Fruit fly (Drosophila melanogaster) whole organism, embryonic: ENCODE results near the gene RAF2.

Experiments
- Atf6 ChIP-seq: fragments of 200-800 bp; sonication (Bioruptor generic); IDR thresholded peaks from 2 replicates; pipeline ENCODE4 v1.3.6; 2022; ENCODE audit warnings: missing biosample characterization, missing genetic modification characterization
- CG11093 ChIP-seq: fragments of 200-800 bp; sonication (Bioruptor generic); IDR thresholded peaks from 3 replicates; pipeline ENCODE4 v1.3.6; 2022; ENCODE audit warnings: missing biosample characterization, missing genetic modification characterization
- CG11247 ChIP-seq: fragments of 200-800 bp; sonication (Bioruptor generic); IDR thresholded peaks from 2 replicates; pipeline ENCODE4 v1.3.6; 2022; ENCODE audit warnings: missing biosample characterization, missing genetic modification characterization
- CG11695 ChIP-seq: fragments of 200-800 bp; sonication (Bioruptor generic); IDR thresholded peaks from 3 replicates; pipeline ENCODE4 v1.3.6; 2022; ENCODE audit warnings: missing biosample characterization, missing genetic modification characterization
- CG11723 ChIP-seq: fragments of 200-800 bp; sonication (Bioruptor generic); optimal IDR thresholded peaks from 2 replicates; lab custom pipeline; 2017; ENCODE audit warnings: missing biosample characterization, mild to moderate bottlenecking, missing genetic modification characterization
- CG12299 ChIP-seq: fragments of 200-800 bp; sonication (Bioruptor generic); optimal IDR thresholded peaks from 2 replicates; lab custom pipeline; 2018; ENCODE audit warnings: missing biosample characterization, mild to moderate bottlenecking, missing genetic modification characterization
- CG13123 ChIP-seq: fragments of 200-800 bp; sonication (Bioruptor generic); optimal IDR thresholded peaks from 2 replicates; lab custom pipeline; 2016; ENCODE audit warnings: missing biosample characterization, missing genetic modification characterization
- CG14050 ChIP-seq: fragments of 200-800 bp; sonication (Bioruptor generic); IDR thresholded peaks from 3 replicates; pipeline ENCODE4 v1.3.6; 2022; ENCODE audit warnings: missing biosample characterization, missing genetic modification characterization
- CG14965 ChIP-seq: fragments of 200-800 bp; sonication (Bioruptor generic); optimal IDR thresholded peaks from 2 replicates; lab custom pipeline; 2016; ENCODE audit warnings: missing biosample characterization, missing genetic modification characterization, borderline replicate concordance
- CG17829 ChIP-seq: fragments of 200-800 bp; optimal IDR thresholded peaks from 2 replicates; lab custom pipeline; 2019; ENCODE audit warnings: missing biosample characterization, mild to moderate bottlenecking, missing genetic modification characterization, moderate library complexity
- CG18262 ChIP-seq: fragments of 200-800 bp; optimal IDR thresholded peaks from 3 replicates; lab custom pipeline; 2019; ENCODE audit warnings: missing biosample characterization, mild to moderate bottlenecking, missing genetic modification characterization, moderate library complexity
- CG18599 ChIP-seq: fragments of 200-800 bp; sonication (Bioruptor generic); optimal IDR thresholded peaks from 3 replicates; lab custom pipeline; 2017; ENCODE audit warnings: missing biosample characterization, missing genetic modification characterization, mild to moderate bottlenecking, moderate library complexity, missing genetic modification reagents
- CG34422 ChIP-seq: fragments of 200-800 bp; sonication (Bioruptor generic); IDR thresholded peaks from 3 replicates; pipeline ENCODE4 v1.3.6; 2022; ENCODE audit warnings: missing biosample characterization, missing genetic modification characterization
- CG6254 ChIP-seq: fragments of 200-800 bp; sonication (Bioruptor generic); optimal IDR thresholded peaks from 3 replicates; lab custom pipeline; 2017; ENCODE audit warnings: mild to moderate bottlenecking, missing biosample characterization, missing genetic modification reagents, missing genetic modification characterization
- CG6272 ChIP-seq: fragments of 200-800 bp; sonication (Bioruptor generic); IDR thresholded peaks from 2 replicates; pipeline ENCODE4 v1.3.6; 2022; ENCODE audit warnings: missing biosample characterization, missing genetic modification characterization
- CG6654 ChIP-seq: fragments of 200-800 bp; sonication (Bioruptor generic); optimal IDR thresholded peaks from 2 replicates; lab custom pipeline; 2017; ENCODE audit warnings: missing biosample characterization, mild to moderate bottlenecking, missing genetic modification characterization
- CG7357 ChIP-seq: fragments of 200-800 bp; sonication (Bioruptor generic); IDR thresholded peaks from 3 replicates; pipeline ENCODE4 v1.3.6; 2022; ENCODE audit warnings: missing biosample characterization, missing genetic modification characterization
- CG8359 ChIP-seq: fragments of 200-800 bp; sonication (Bioruptor generic); optimal IDR thresholded peaks from 2 replicates; lab custom pipeline; 2017; ENCODE audit warnings: missing biosample characterization, mild to moderate bottlenecking, missing genetic modification characterization, borderline replicate concordance
- CG9727 ChIP-seq: fragments of 200-800 bp; sonication (Bioruptor generic); optimal IDR thresholded peaks from 3 replicates; lab custom pipeline; 2017; ENCODE audit warnings: missing biosample characterization, mild to moderate bottlenecking, missing genetic modification characterization
- CoRest ChIP-seq: fragments of 200-800 bp; sonication (Bioruptor generic); optimal IDR thresholded peaks from 3 replicates; lab custom pipeline; 2018; ENCODE audit warnings: missing biosample characterization, mild to moderate bottlenecking, missing genetic modification characterization, moderate library complexity
- D ChIP-seq, 2 experiments: fragments of 200-800 bp in 1 of 2; fragments of >200 bp in 1 of 2; sonication (Bioruptor generic) in 1 of 2; optimal IDR thresholded peaks; 2 replicates in 1 of 2; 3 replicates in 1 of 2; lab custom pipeline; 2017; ENCODE audit warnings: mild to moderate bottlenecking in 1 of 2, missing biosample characterization in 1 of 2, missing genetic modification characterization in 1 of 2, missing genetic modification reagents in 1 of 2
- Drgx ChIP-seq: fragments of 200-800 bp; sonication (Bioruptor generic); IDR thresholded peaks from 2 replicates; pipeline ENCODE4 v1.3.6; 2022; ENCODE audit warnings: missing biosample characterization, missing genetic modification characterization
- Ets65A ChIP-seq: fragments of 200-800 bp; sonication (Bioruptor generic); peaks from one replicate; lab custom pipeline; 2016; ENCODE audit warnings: missing biosample characterization, missing genetic modification characterization
- GATAe ChIP-seq: fragments of 200-800 bp; sonication (Bioruptor generic); conservative IDR thresholded peaks from 2 replicates; pipeline ENCODE4 v1.3.6; 2022; ENCODE audit warnings: missing biosample characterization, missing genetic modification characterization
- Hr51 ChIP-seq, 2 experiments: fragments of 200-800 bp; sonication (Bioruptor generic); optimal IDR thresholded peaks; 2 replicates in 1 of 2; 3 replicates in 1 of 2; lab custom pipeline; 2016 to 2018; ENCODE audit warnings: missing biosample characterization in 2 of 2, missing genetic modification characterization in 2 of 2, mild to moderate bottlenecking in 1 of 2, moderate library complexity in 1 of 2
- MESR4 ChIP-seq: fragments of 200-800 bp; sonication (Bioruptor generic); optimal IDR thresholded peaks from 2 replicates; lab custom pipeline; 2018; ENCODE audit warnings: missing biosample characterization, mild to moderate bottlenecking, missing genetic modification characterization, moderate library complexity
- NC2α ChIP-seq: fragments of 200-800 bp; sonication (Bioruptor generic); optimal IDR thresholded peaks from 2 replicates; lab custom pipeline; 2016; ENCODE audit warnings: missing biosample characterization, missing genetic modification characterization
- Oaz ChIP-seq: fragments of 200-800 bp; sonication (Bioruptor generic); IDR thresholded peaks from 2 replicates; pipeline ENCODE4 v1.3.6; 2022; ENCODE audit warnings: missing biosample characterization, missing genetic modification characterization
- dan ChIP-seq: fragments of 200-800 bp; sonication (Bioruptor generic); IDR thresholded peaks from 2 replicates; pipeline ENCODE4 v1.3.6; 2022; ENCODE audit warnings: missing biosample characterization, missing genetic modification characterization
- dmrt99B ChIP-seq: fragments of 200-800 bp; sonication (Bioruptor generic); optimal IDR thresholded peaks from 2 replicates; lab custom pipeline; 2018; ENCODE audit warnings: missing biosample characterization, mild to moderate bottlenecking, missing genetic modification characterization, moderate library complexity
- dpn ChIP-seq, 2 experiments: fragments of 200-800 bp; sonication (Bioruptor generic); optimal IDR thresholded peaks; 3 replicates each; lab custom pipeline; 2016; ENCODE audit warnings: missing biosample characterization in 2 of 2, missing genetic modification characterization in 2 of 2
- fd3F ChIP-seq: fragments of 200-800 bp; sonication (Bioruptor generic); optimal IDR thresholded peaks from 2 replicates; lab custom pipeline; 2018; ENCODE audit warnings: missing biosample characterization, mild to moderate bottlenecking, missing genetic modification characterization, moderate library complexity
- fru ChIP-seq: fragments of >200 bp; optimal IDR thresholded peaks from 2 replicates; lab custom pipeline; 2017
- ftz-f1 ChIP-seq: fragments of 200-800 bp; sonication (Bioruptor generic); optimal IDR thresholded peaks from 2 replicates; lab custom pipeline; 2016; ENCODE audit warnings: missing biosample characterization, missing genetic modification characterization
- gfzf ChIP-seq: fragments of 200-800 bp; sonication (Bioruptor generic); optimal IDR thresholded peaks from 2 replicates; lab custom pipeline; 2016; ENCODE audit warnings: missing biosample characterization, mild to moderate bottlenecking, missing genetic modification characterization, moderate library complexity
- grn ChIP-seq: fragments of 200-800 bp; sonication (Bioruptor generic); optimal IDR thresholded peaks from 3 replicates; lab custom pipeline; 2017; ENCODE audit warnings: missing biosample characterization, missing genetic modification characterization
- ham ChIP-seq: fragments of 200-800 bp; sonication (Bioruptor generic); IDR thresholded peaks from 2 replicates; pipeline ENCODE4 v1.3.6; 2022; ENCODE audit warnings: missing biosample characterization, missing genetic modification characterization
- ind ChIP-seq: fragments of 200-800 bp; sonication (Bioruptor generic); optimal IDR thresholded peaks from 3 replicates; lab custom pipeline; 2016; ENCODE audit warnings: missing biosample characterization, missing genetic modification characterization
- kni ChIP-seq: fragments of 200-800 bp; sonication (Bioruptor generic); optimal IDR thresholded peaks from 3 replicates; lab custom pipeline; 2017; ENCODE audit warnings: mild to moderate bottlenecking, missing biosample characterization, missing genetic modification reagents, missing genetic modification characterization
- knrl ChIP-seq: fragments of 200-800 bp; sonication (Bioruptor generic); IDR thresholded peaks from 3 replicates; pipeline ENCODE4 v1.3.6; 2022; ENCODE audit warnings: missing biosample characterization, missing genetic modification characterization; ENCODE audit not compliant: partially characterized antibody
- lmd ChIP-seq: fragments of 200-800 bp; sonication (Bioruptor generic); IDR thresholded peaks from 2 replicates; pipeline ENCODE4 v1.3.6; 2022; ENCODE audit warnings: missing biosample characterization, missing genetic modification characterization
- maf-S ChIP-seq: fragments of 200-800 bp; sonication (Bioruptor generic); optimal IDR thresholded peaks from 2 replicates; lab custom pipeline; 2016; ENCODE audit warnings: missing biosample characterization, missing genetic modification characterization
- mirr ChIP-seq: fragments of 200-800 bp; sonication (Bioruptor generic); optimal IDR thresholded peaks from 3 replicates; lab custom pipeline; 2018; ENCODE audit warnings: missing biosample characterization, mild to moderate bottlenecking, missing genetic modification characterization
- nmo ChIP-seq: fragments of 200-800 bp; sonication (Bioruptor generic); optimal IDR thresholded peaks from 2 replicates; lab custom pipeline; 2018; ENCODE audit warnings: missing biosample characterization, mild to moderate bottlenecking, missing genetic modification characterization, moderate library complexity
- nom ChIP-seq: fragments of 200-800 bp; sonication (Bioruptor generic); optimal IDR thresholded peaks from 2 replicates; lab custom pipeline; 2017; ENCODE audit warnings: missing biosample characterization, missing genetic modification characterization, mild to moderate bottlenecking, moderate library complexity, missing genetic modification reagents
- pfk ChIP-seq: fragments of 200-800 bp; sonication (Bioruptor generic); optimal IDR thresholded peaks from 2 replicates; lab custom pipeline; 2018; ENCODE audit warnings: missing biosample characterization, mild to moderate bottlenecking, missing genetic modification characterization, moderate library complexity
- pum ChIP-seq: fragments of 200-800 bp; sonication (Bioruptor generic); optimal IDR thresholded peaks from 2 replicates; lab custom pipeline; 2016; ENCODE audit warnings: missing biosample characterization, missing genetic modification characterization
- sd ChIP-seq: fragments of 200-800 bp; sonication (Bioruptor generic); optimal IDR thresholded peaks from 3 replicates; lab custom pipeline; 2018; ENCODE audit warnings: missing biosample characterization, mild to moderate bottlenecking, missing genetic modification characterization, moderate library complexity
- sens ChIP-seq: fragments of 200-800 bp; sonication (Bioruptor generic); peaks from one replicate; lab custom pipeline; 2016; ENCODE audit warnings: missing biosample characterization, missing genetic modification characterization
- unpg ChIP-seq: fragments of 200-800 bp; sonication (Bioruptor generic); optimal IDR thresholded peaks from 3 replicates; lab custom pipeline; 2018; ENCODE audit warnings: missing biosample characterization, mild to moderate bottlenecking, missing genetic modification characterization, moderate library complexity
- zf30C ChIP-seq: fragments of 200-800 bp; sonication (Bioruptor generic); optimal IDR thresholded peaks from 3 replicates; lab custom pipeline; 2018; ENCODE audit warnings: missing biosample characterization, mild to moderate bottlenecking, missing genetic modification characterization

RAF2 gene

dm6 chr3L:16384145-16384705 lies 1.9 kb upstream of the RAF2 start (continued):
- TF ChIP-seq CoRest (tag; lab: Kevin White, UChicago) (no peak), Oaz (GFP tag; lab: Robert Waterston, UW) (no peak), nmo (GFP tag; lab: Kevin White, UChicago) (no peak), sd (tag; lab: Kevin White, UChicago) (no peak), dan (no peak), maf-S (no peak), zf30C (no peak), unpg (no peak), ham (GFP tag; lab: Robert Waterston, UW) (no peak), CG11093 (no peak), lmd (no peak), CG7357 (no peak), dmrt99B (tag; lab: Kevin White, UChicago) (no peak), pfk (GFP tag; lab: Kevin White, UChicago) (no peak), gfzf (no peak), CG11247 (GFP tag; lab: Robert Waterston, UW) (no peak), CG11695 (no peak), Drgx (GFP tag; lab: Robert Waterston, UW) (peak; percentile 44; the same call in 1 of the 2 replicates), pum (no peak), kni (GFP tag; lab: Kevin White, UChicago) (no peak), Ets65A (GFP tag; lab: Kevin White, UChicago) (no peak), dpn (GFP tag; optimal IDR thresholded peaks at IDR 0.05; lab: Kevin White, UChicago) (no peak), CG34422 (GFP tag; lab: Robert Waterston, UW) (no peak), ind (no peak), CG17829 (no peak), CG9727 (GFP tag; lab: Kevin White, UChicago) (no peak), CG6654 (no peak), ftz-f1 (GFP tag; lab: Kevin White, UChicago) (no peak), CG6254 (no peak), CG11723 (GFP tag; lab: Kevin White, UChicago) (no peak), sens (GFP tag; lab: Kevin White, UChicago) (peak; percentile 44), CG14965 (no peak), fru (lab: Kevin White, UChicago) (no peak), CG6272 (GFP tag; lab: Robert Waterston, UW) (no peak), GATAe (no peak), CG18599 (no peak), CG12299 (tag; lab: Kevin White, UChicago) (no peak), Atf6 (no peak), D (optimal IDR thresholded peaks at IDR 0.05; lab: Kevin White, UChicago) (no peak), D (GFP tag; optimal IDR thresholded peaks at IDR 0.05; lab: Kevin White, UChicago) (no peak), grn (GFP tag; lab: Kevin White, UChicago) (no peak), CG18262 (tag; lab: Kevin White, UChicago) (no peak), CG13123 (GFP tag; lab: Kevin White, UChicago) (no peak), mirr (peak; percentile 27), nom (GFP tag; lab: Kevin White, UChicago) (peak; percentile 49), knrl (GFP tag; lab: Robert Waterston, UW) (no peak), Hr51 (GFP tag; optimal IDR thresholded peaks at IDR 0.05; lab: Kevin White, UChicago) (no peak), fd3F (GFP tag; lab: Kevin White, UChicago) (no peak), CG14050 (no peak), NC2α (GFP tag; lab: Kevin White, UChicago) (no peak), MESR4 (GFP tag; lab: Kevin White, UChicago) (no peak), CG8359 (GFP tag; lab: Kevin White, UChicago) (no peak)
